Fruit fly (Drosophila melanogaster) whole organism: ENCODE data around the gene CG45089.

Experiments
- CG8478 ChIP-seq: fragments of >200 bp; optimal IDR thresholded peaks from 2 replicates; lab custom pipeline; 2018; ENCODE audit warnings: inconsistent platforms
- psq ChIP-seq: fragments of >200 bp; optimal IDR thresholded peaks from 2 replicates; lab custom pipeline; 2017
- usp ChIP-seq: fragments of >200 bp; optimal IDR thresholded peaks from 2 replicates; lab custom pipeline; 2017; ENCODE audit warnings: missing biosample characterization, missing genetic modification characterization, mixed read lengths

DNA sequence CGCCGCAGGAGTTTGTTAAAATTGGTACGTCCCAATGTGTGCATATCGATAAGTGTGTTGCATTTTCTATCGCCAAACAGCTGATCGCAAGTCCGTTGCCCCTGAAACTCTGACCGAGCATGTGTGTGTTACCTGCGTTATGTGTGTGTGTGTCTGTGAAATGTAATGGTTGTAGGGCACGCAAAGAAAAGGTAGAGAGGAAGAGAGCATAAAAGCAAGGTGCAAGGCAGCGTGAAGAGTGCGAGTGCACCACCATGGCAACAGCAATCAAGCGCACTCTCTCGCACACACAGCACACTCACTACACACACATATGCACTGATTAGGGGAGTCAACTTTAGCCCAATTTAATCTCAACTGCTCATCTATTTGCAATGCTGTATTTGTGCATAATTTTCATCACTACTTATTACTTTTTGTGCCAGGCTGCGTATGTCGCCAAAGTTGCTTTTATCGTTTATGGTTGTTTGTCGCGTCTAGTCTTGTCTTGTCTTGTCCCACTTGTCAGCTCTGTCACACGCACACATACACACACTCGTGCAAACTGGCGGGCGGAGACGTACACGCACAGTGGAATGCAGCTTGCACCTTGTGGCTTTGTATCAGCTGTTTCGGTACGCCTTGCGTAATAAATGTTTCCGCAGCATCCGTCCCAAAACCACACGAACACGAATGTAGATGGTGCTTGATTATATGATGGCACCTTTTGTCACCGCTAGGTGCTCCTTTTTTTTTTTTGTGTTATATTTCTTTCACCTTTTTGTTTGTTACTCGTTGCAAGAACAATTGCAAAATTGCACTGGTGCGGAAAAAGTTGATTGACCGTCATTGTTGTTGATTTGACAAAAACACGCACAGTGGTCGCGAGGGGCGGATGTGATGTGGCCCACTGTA, 44.2 kb upstream of the CG45089 start:
- no peak for TF ChIP-seq psq (lab: Kevin White, UChicago)
- TF ChIP-seq usp, result no peak
- TF ChIP-seq CG8478 (lab: Kevin White, UChicago), result peak; percentile 34
